Worm (Caenorhabditis elegans) whole organism, mixed stage, embryonic: Measurements from ENCODE around the gene nhr-139.

Experiments
- ceh-39 ChIP-seq: fragments of 150-350 bp; optimal IDR thresholded peaks from 2 replicates; lab custom pipeline; 2014; ENCODE audit warnings: missing biosample characterization, missing genetic modification characterization
- pha-4 ChIP-seq: fragments of 150-350 bp; optimal IDR thresholded peaks from 2 replicates; lab custom pipeline; 2018; ENCODE audit warnings: missing biosample characterization, missing genetic modification reagents, missing genetic modification characterization
- sem-2 ChIP-seq: fragments of 200-800 bp; sonication (Bioruptor generic); optimal IDR thresholded peaks from 2 replicates; lab custom pipeline; 2018; ENCODE audit warnings: mild to moderate bottlenecking, missing genetic modification characterization, missing compliant biosample characterization

- TF ChIP-seq pha-4 (tag; lab: Kevin White, UChicago) (no peak), sem-2 (no peak), ceh-39 (tag; lab: Kevin White, UChicago) (no peak)
These were observed 25.0 kb upstream of the nhr-139 start, which contains the start of gene srw-127 for ce11 chrV:7012617-7013016.
